Fruit fly (Drosophila melanogaster): ENCODE results near the gene CG14718.

The CG14718 gene

dm6 chr3R:11656614-11657216 lies 43.7 kb upstream of the CG14718 start (continued):
- TF ChIP-seq CG6808 (GFP tag; optimal IDR thresholded peaks at IDR 0.05) = peak; percentile 98
- TF ChIP-seq Ets21C (GFP tag; optimal IDR thresholded peaks at IDR 0.05) = peak; percentile 97
- TF ChIP-seq ss (GFP tag; optimal IDR thresholded peaks at IDR 0.05) = peak; percentile 98 to 99
- TF ChIP-seq pdm3 (GFP tag; optimal IDR thresholded peaks at IDR 0.05) = peak; percentile 99
- peak; percentile 93 for TF ChIP-seq CG6854 (GFP tag; optimal IDR thresholded peaks at IDR 0.05)
- TF ChIP-seq Sox14 (GFP tag; optimal IDR thresholded peaks at IDR 0.05) = peak; percentile 99
- TF ChIP-seq Lpt (GFP tag; optimal IDR thresholded peaks at IDR 0.05) = peak; percentile 99
- peak; percentile 99 for TF ChIP-seq CG6276 (GFP tag; optimal IDR thresholded peaks at IDR 0.05)
- TF ChIP-seq fkh (GFP tag; optimal IDR thresholded peaks at IDR 0.05) = peak; percentile 17
- TF ChIP-seq achi (GFP tag; optimal IDR thresholded peaks at IDR 0.05) = peak; percentile 99
- TF ChIP-seq CG31627 (GFP tag; optimal IDR thresholded peaks at IDR 0.05) = peak; percentile 98
- TF ChIP-seq CG11294 (GFP tag; IDR thresholded peaks at IDR 0.05) = peak; percentile 98
- TF ChIP-seq CG15336 (GFP tag; IDR thresholded peaks at IDR 0.05) = peak; percentile 99
- TF ChIP-seq Smox (GFP tag; optimal IDR thresholded peaks at IDR 0.05) = peak; percentile 98
- TF ChIP-seq Sox102F (GFP tag; optimal IDR thresholded peaks at IDR 0.05) = peak; percentile 99
- peak; percentile 98 for TF ChIP-seq CG16779 (tag; optimal IDR thresholded peaks at IDR 0.05)

dm6 chr3R:11657786-11658193 lies 42.6 kb upstream of the CG14718 start:
- peak; percentile 91 for TF ChIP-seq CG3919 (GFP tag; optimal IDR thresholded peaks at IDR 0.05)
- peak; percentile 98 for TF ChIP-seq svp (GFP tag)
- peak; percentile 86 for TF ChIP-seq CG7368 (GFP tag; optimal IDR thresholded peaks at IDR 0.05)
- peak; percentile 90 for TF ChIP-seq Sox14 (GFP tag; optimal IDR thresholded peaks at IDR 0.05)
- peak; percentile 84 for TF ChIP-seq CG10631 (GFP tag; optimal IDR thresholded peaks at IDR 0.05)
- peak; percentile 81 for TF ChIP-seq spab (GFP tag; optimal IDR thresholded peaks at IDR 0.05)
- peak; percentile 86 for TF ChIP-seq net (GFP tag; optimal IDR thresholded peaks at IDR 0.05)
- peak; percentile 47 to 70 for TF ChIP-seq salr (GFP tag; optimal IDR thresholded peaks at IDR 0.05)
- TF ChIP-seq fkh (GFP tag; optimal IDR thresholded peaks at IDR 0.05) = no peak
- peak; percentile 98 for TF ChIP-seq Eip78C (GFP tag)
- TF ChIP-seq Lpt (GFP tag; optimal IDR thresholded peaks at IDR 0.05) = peak; percentile 77
- TF ChIP-seq lz (GFP tag; optimal IDR thresholded peaks at IDR 0.05) = peak; percentile 84
- TF ChIP-seq fd59A (GFP tag; optimal IDR thresholded peaks at IDR 0.05) = peak; percentile 71
- TF ChIP-seq Eip93F (GFP tag; optimal IDR thresholded peaks at IDR 0.05) = peak; percentile 10
- peak; percentile 88 for TF ChIP-seq cyc (GFP tag; optimal IDR thresholded peaks at IDR 0.05)
- peak; percentile 75 for TF ChIP-seq CG15336 (GFP tag; IDR thresholded peaks at IDR 0.05)
- peak; percentile 67 for TF ChIP-seq CG8119 (GFP tag; IDR thresholded peaks at IDR 0.05)
- TF ChIP-seq ss (GFP tag; optimal IDR thresholded peaks at IDR 0.05) = peak; percentile 82 to 86
- peak; percentile 85 for TF ChIP-seq Hr39 (GFP tag; optimal IDR thresholded peaks at IDR 0.05)
- TF ChIP-seq Sox15 (GFP tag; optimal IDR thresholded peaks at IDR 0.05) = peak; percentile 62
- peak; percentile 75 for TF ChIP-seq eg (GFP tag; IDR thresholded peaks at IDR 0.05)
- TF ChIP-seq Blimp-1 (GFP tag; optimal IDR thresholded peaks at IDR 0.05) = peak; percentile 48
- peak; percentile 89 for TF ChIP-seq topi (GFP tag; optimal IDR thresholded peaks at IDR 0.05)
- peak; percentile 76 for TF ChIP-seq CG8632 (GFP tag; optimal IDR thresholded peaks at IDR 0.05)
- TF ChIP-seq CG6808 (GFP tag; optimal IDR thresholded peaks at IDR 0.05) = peak; percentile 84
- peak; percentile 91 for TF ChIP-seq Met (GFP tag; optimal IDR thresholded peaks at IDR 0.05)
- TF ChIP-seq vri (GFP tag; optimal IDR thresholded peaks at IDR 0.05) = peak; percentile 90
- TF ChIP-seq CG16779 (tag; optimal IDR thresholded peaks at IDR 0.05) = peak; percentile 53
- peak; percentile 64 for TF ChIP-seq CG11902 (GFP tag; optimal IDR thresholded peaks at IDR 0.05)
- TF ChIP-seq OdsH (GFP tag; optimal IDR thresholded peaks at IDR 0.05) = peak; percentile 87
- TF ChIP-seq dsx (GFP tag; optimal IDR thresholded peaks at IDR 0.05; ENCODE audit: poor library complexity, severe bottlenecking) = peak; percentile 90
- peak; percentile 86 for TF ChIP-seq Ets96B (tag; optimal IDR thresholded peaks at IDR 0.05)
- peak; percentile 69 for TF ChIP-seq CG6854 (GFP tag; optimal IDR thresholded peaks at IDR 0.05)
- peak; percentile 47 for TF ChIP-seq CG6276 (GFP tag; optimal IDR thresholded peaks at IDR 0.05)
- peak; percentile 69 for TF ChIP-seq CG32006 (GFP tag; optimal IDR thresholded peaks at IDR 0.05)
- TF ChIP-seq pdm3 (GFP tag; optimal IDR thresholded peaks at IDR 0.05) = peak; percentile 87
- peak; percentile 91 for TF ChIP-seq esn (GFP tag; optimal IDR thresholded peaks at IDR 0.05)
- no peak for TF ChIP-seq fd85E (GFP tag; optimal IDR thresholded peaks at IDR 0.05)
- TF ChIP-seq Gug (GFP tag; IDR thresholded peaks at IDR 0.05) = peak; percentile 57
- peak; percentile 60 for TF ChIP-seq Hr4 (GFP tag; optimal IDR thresholded peaks at IDR 0.05)
- TF ChIP-seq dac (GFP tag; optimal IDR thresholded peaks at IDR 0.05) = peak; percentile 16
- TF ChIP-seq Hr38 (GFP tag; optimal IDR thresholded peaks at IDR 0.05) = no peak

All from whole organism, prepupa.